Fruit fly (Drosophila melanogaster): ENCODE results near the gene CG34265.

Gene CG34265

DNA sequence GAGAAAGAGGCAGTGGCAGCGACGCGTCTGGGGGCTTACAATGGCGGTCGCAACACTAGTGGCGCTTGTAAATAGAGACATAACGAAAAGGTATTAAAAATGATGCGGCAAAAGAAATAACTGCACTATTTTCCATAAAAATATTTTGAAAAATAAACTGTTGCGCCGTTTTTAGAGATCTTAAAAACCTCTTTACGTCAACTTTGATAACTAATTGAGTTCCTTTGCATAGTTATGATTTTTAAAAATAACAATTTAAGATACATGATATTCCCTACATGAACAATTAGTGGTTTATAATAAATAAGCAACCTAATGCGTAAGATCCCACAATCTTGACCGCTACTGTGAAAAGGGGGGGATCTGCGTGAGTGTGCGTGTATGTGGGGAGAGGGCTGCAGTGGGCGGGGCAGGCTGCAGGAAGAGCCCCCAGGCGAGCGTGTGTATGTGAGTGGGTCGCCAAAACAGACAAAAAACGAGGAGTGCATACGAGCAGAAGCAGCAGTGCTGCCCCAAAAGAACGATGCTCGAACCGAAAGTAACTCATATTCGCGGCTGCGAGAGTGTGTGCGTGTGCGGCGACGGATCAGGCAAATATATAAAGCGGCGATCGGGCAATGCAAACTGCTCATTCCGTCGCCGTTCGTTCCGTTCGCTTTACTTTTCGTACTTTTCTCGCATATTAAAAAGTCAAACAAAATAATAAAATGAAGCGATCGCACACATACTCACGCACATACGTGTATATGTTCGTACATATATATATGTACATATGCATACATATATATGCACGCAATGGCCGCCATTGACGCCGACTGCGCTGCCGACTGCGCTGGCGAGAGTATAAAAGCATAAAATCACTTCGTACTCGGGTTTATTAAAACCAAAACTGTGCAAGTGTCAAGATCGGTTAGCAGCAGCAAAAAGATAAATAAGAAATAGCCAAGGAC is 19.3 kb upstream of the CG34265 start (continued):
- peak; percentile 99 for TF ChIP-seq Sox15 (GFP tag; optimal IDR thresholded peaks at IDR 0.05)
- peak; percentile 99 for TF ChIP-seq cyc (GFP tag; optimal IDR thresholded peaks at IDR 0.05)
- TF ChIP-seq CG8319 (GFP tag; optimal IDR thresholded peaks at IDR 0.05): peak; percentile 98
- TF ChIP-seq Smox (GFP tag; optimal IDR thresholded peaks at IDR 0.05): peak; percentile 99
- peak; percentile 97 for TF ChIP-seq Ets21C (GFP tag; optimal IDR thresholded peaks at IDR 0.05)
- TF ChIP-seq CG8632 (GFP tag; optimal IDR thresholded peaks at IDR 0.05): peak; percentile 99
- peak; percentile 92 for TF ChIP-seq CG7368 (GFP tag; optimal IDR thresholded peaks at IDR 0.05)
- peak; percentile 98 for TF ChIP-seq OdsH (GFP tag; optimal IDR thresholded peaks at IDR 0.05)
- peak; percentile 99 for TF ChIP-seq fd59A (GFP tag; optimal IDR thresholded peaks at IDR 0.05)
- peak; percentile 99 for TF ChIP-seq CG6808 (GFP tag; optimal IDR thresholded peaks at IDR 0.05)
- TF ChIP-seq CG8119 (GFP tag; IDR thresholded peaks at IDR 0.05): peak; percentile 94
- TF ChIP-seq CG6163 (GFP tag; IDR thresholded peaks at IDR 0.05): peak; percentile 82
- TF ChIP-seq CG16779 (tag; optimal IDR thresholded peaks at IDR 0.05): peak; percentile 90
- peak; percentile 93 for TF ChIP-seq CG4318 (GFP tag; optimal IDR thresholded peaks at IDR 0.05)
- peak; percentile 99 for TF ChIP-seq Met (GFP tag; optimal IDR thresholded peaks at IDR 0.05)
- TF ChIP-seq Eip78C (GFP tag): peak; percentile 100
- TF ChIP-seq net (GFP tag; optimal IDR thresholded peaks at IDR 0.05): peak; percentile 98
- TF ChIP-seq Eip75B (GFP tag; optimal IDR thresholded peaks at IDR 0.05): peak; percentile 96
- TF ChIP-seq acj6 (GFP tag; optimal IDR thresholded peaks at IDR 0.05): peak; percentile 99
- TF ChIP-seq CG10631 (GFP tag; optimal IDR thresholded peaks at IDR 0.05): peak; percentile 97
- peak; percentile 98 to 99 for TF ChIP-seq ss (GFP tag; optimal IDR thresholded peaks at IDR 0.05)
- peak; percentile 97 for TF ChIP-seq pdm3 (GFP tag; optimal IDR thresholded peaks at IDR 0.05)
- peak; percentile 94 for TF ChIP-seq CG6276 (GFP tag; optimal IDR thresholded peaks at IDR 0.05)
- peak; percentile 97 for TF ChIP-seq CG10669 (GFP tag; optimal IDR thresholded peaks at IDR 0.05)
- peak; percentile 62 for TF ChIP-seq Eip93F (GFP tag; optimal IDR thresholded peaks at IDR 0.05)
- peak; percentile 76 for TF ChIP-seq eg (GFP tag; IDR thresholded peaks at IDR 0.05)
- peak; percentile 98 for TF ChIP-seq Ets96B (tag; optimal IDR thresholded peaks at IDR 0.05)
- TF ChIP-seq vri (GFP tag; optimal IDR thresholded peaks at IDR 0.05): peak; percentile 95

dm6 chr3L:3249664-3249996 is 18.6 kb upstream of the CG34265 start:
- TF ChIP-seq Blimp-1 (GFP tag; optimal IDR thresholded peaks at IDR 0.05): peak; percentile 85
- TF ChIP-seq dac (GFP tag; optimal IDR thresholded peaks at IDR 0.05): no peak

dm6 chr3L:3249997-3250774 is 18.1 kb upstream of the CG34265 start:
- TF ChIP-seq fd85E (GFP tag; optimal IDR thresholded peaks at IDR 0.05) (no peak), Sox14 (GFP tag; optimal IDR thresholded peaks at IDR 0.05) (peak; percentile 91), fkh (GFP tag; optimal IDR thresholded peaks at IDR 0.05) (peak; percentile 80), cyc (GFP tag; optimal IDR thresholded peaks at IDR 0.05) (peak; percentile 38), Eip78C (GFP tag) (peak; percentile 95), CG16779 (tag; optimal IDR thresholded peaks at IDR 0.05) (peak; percentile 63), CG6163 (GFP tag; IDR thresholded peaks at IDR 0.05) (peak; percentile 48; the same call in 2 of the 3 replicates), CG6792 (GFP tag; optimal IDR thresholded peaks at IDR 0.05) (peak; percentile 69), topi (GFP tag; optimal IDR thresholded peaks at IDR 0.05) (peak; percentile 17), CG8632 (GFP tag; optimal IDR thresholded peaks at IDR 0.05) (peak; percentile 60), Eip93F (GFP tag; optimal IDR thresholded peaks at IDR 0.05) (peak; percentile 15), dsx (GFP tag; optimal IDR thresholded peaks at IDR 0.05; ENCODE audit: poor library complexity, severe bottlenecking) (peak; percentile 28), Sox102F (GFP tag; optimal IDR thresholded peaks at IDR 0.05) (no peak), Blimp-1 (GFP tag; optimal IDR thresholded peaks at IDR 0.05) (peak; percentile 43), CG34406 (GFP tag; optimal IDR thresholded peaks at IDR 0.05) (peak; percentile 45), CG4318 (GFP tag; optimal IDR thresholded peaks at IDR 0.05) (peak; percentile 95), CG11762 (GFP tag; optimal IDR thresholded peaks at IDR 0.05; ENCODE audit: insufficient read depth) (peak; percentile 83), Gug (GFP tag; IDR thresholded peaks at IDR 0.05) (peak; percentile 86), CG15336 (GFP tag; IDR thresholded peaks at IDR 0.05) (peak; percentile 87), CG7368 (GFP tag; optimal IDR thresholded peaks at IDR 0.05) (peak; percentile 65), CG9139 (GFP tag; optimal IDR thresholded peaks at IDR 0.05) (peak; percentile 8), net (GFP tag; optimal IDR thresholded peaks at IDR 0.05) (peak; percentile 84), esn (GFP tag; optimal IDR thresholded peaks at IDR 0.05) (peak; percentile 39), CG6854 (GFP tag; optimal IDR thresholded peaks at IDR 0.05) (no peak), ss (GFP tag; optimal IDR thresholded peaks at IDR 0.05) (peak; percentile 33 to 50)

All from whole organism, prepupa.